Worm (Caenorhabditis elegans): ENCODE data around the gene F23B12.4.

ce11 chrV:14438099-14438739 lies 2.7 kb upstream of the F23B12.4 start:
- TF ChIP-seq him-1 (tag; optimal IDR thresholded peaks at IDR 0.05) (no peak), dao-5 (tag; optimal IDR thresholded peaks at IDR 0.05) (no peak)
